Fruit fly (Drosophila melanogaster): Measurements from ENCODE around the gene CG1544.

CG1544 gene

DNA sequence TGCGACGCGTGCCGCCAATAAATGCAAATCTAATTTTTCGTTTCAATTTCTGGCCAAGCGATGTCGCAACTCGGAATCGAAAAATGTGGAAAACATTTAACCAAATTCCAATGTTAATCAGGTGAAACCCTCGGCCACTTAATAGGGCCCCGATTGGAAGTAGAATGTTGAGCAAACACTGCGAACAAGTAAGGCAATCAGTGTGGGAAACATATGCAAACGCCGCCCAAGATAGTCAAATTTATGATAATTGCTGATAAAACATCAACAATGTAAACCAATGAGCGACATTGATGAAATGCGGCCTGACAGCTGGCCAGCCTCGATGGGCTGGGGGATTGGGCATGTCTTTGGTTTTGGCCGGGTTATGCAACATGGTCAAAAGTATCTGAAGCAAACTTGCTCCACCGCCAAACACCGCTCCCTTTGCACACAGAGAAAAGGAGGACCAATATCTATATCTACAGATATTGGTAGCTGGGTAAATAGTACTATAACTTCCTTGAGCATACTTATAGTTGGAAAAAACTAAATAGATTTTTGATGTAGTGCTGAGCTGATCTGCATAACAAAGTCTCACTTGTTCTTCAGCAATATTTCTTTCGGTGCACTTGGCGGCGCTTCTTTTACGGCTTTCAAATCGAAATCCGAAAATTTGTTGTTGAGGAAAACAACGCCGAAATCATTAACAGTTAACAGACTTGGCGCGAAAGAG, 50.7 kb downstream of the CG1544 start (continued):
- TF ChIP-seq dysf (GFP tag; IDR thresholded peaks at IDR 0.05) (peak; percentile 88), jumu (GFP tag; optimal IDR thresholded peaks at IDR 0.05) (peak; percentile 54), Xbp1 (GFP tag; optimal IDR thresholded peaks at IDR 0.05) (peak; percentile 74), salm (tag; optimal IDR thresholded peaks at IDR 0.05) (peak; percentile 61), BtbVII (GFP tag; optimal IDR thresholded peaks at IDR 0.05) (peak; percentile 9), az2 (GFP tag; optimal IDR thresholded peaks at IDR 0.05) (peak; percentile 73), NC2β (GFP tag; optimal IDR thresholded peaks at IDR 0.05) (peak; percentile 27), CG15011 (GFP tag; optimal IDR thresholded peaks at IDR 0.05) (no peak), nerfin-2 (GFP tag; IDR thresholded peaks at IDR 0.05; ENCODE audit: partially characterized antibody) (no peak), CG9817 (tag; optimal IDR thresholded peaks at IDR 0.05) (peak; percentile 56), CG31365 (tag; optimal IDR thresholded peaks at IDR 0.05) (peak; percentile 40), pho (GFP tag; optimal IDR thresholded peaks at IDR 0.05) (no peak), Dbx (GFP tag; IDR thresholded peaks at IDR 0.05) (no peak), wek (GFP tag; optimal IDR thresholded peaks at IDR 0.05) (peak; percentile 43), CG16813 (GFP tag; IDR thresholded peaks at IDR 0.05; ENCODE audit: partially characterized antibody) (no peak), sr (GFP tag; IDR thresholded peaks at IDR 0.05) (peak; percentile 49; the same call in 1 of the 3 replicates), pros (GFP tag; optimal IDR thresholded peaks at IDR 0.05) (no peak), CG3281 (GFP tag; optimal IDR thresholded peaks at IDR 0.05) (peak; percentile 40), CG10654 (GFP tag; optimal IDR thresholded peaks at IDR 0.05) (peak; percentile 70), CG7786 (GFP tag; optimal IDR thresholded peaks at IDR 0.05) (peak; percentile 42), CG12744 (GFP tag; optimal IDR thresholded peaks at IDR 0.05) (peak; percentile 21), nau (GFP tag; optimal IDR thresholded peaks at IDR 0.05) (peak; percentile 63), Mad (GFP tag; optimal IDR thresholded peaks at IDR 0.05) (peak; percentile 11), ftz-f1 (GFP tag; optimal IDR thresholded peaks at IDR 0.05) (no peak), pita (GFP tag; optimal IDR thresholded peaks at IDR 0.05) (no peak), ro (GFP tag; IDR thresholded peaks at IDR 0.05) (no peak), CG5180 (GFP tag; optimal IDR thresholded peaks at IDR 0.05) (peak; percentile 64), odd (GFP tag; optimal IDR thresholded peaks at IDR 0.05) (peak; percentile 45), CG10209 (GFP tag; optimal IDR thresholded peaks at IDR 0.05) (peak; percentile 65), CG30431 (GFP tag; optimal IDR thresholded peaks at IDR 0.05) (peak; percentile 8), ewg (GFP tag; optimal IDR thresholded peaks at IDR 0.05) (peak; percentile 51), scrt (GFP tag; optimal IDR thresholded peaks at IDR 0.05) (peak; percentile 53), Dp (GFP tag; optimal IDR thresholded peaks at IDR 0.05) (no peak), bigmax (GFP tag; optimal IDR thresholded peaks at IDR 0.05) (no peak), jing (GFP tag; optimal IDR thresholded peaks at IDR 0.05) (peak; percentile 45), CG18619 (GFP tag; optimal IDR thresholded peaks at IDR 0.05) (peak; percentile 2), CG2712 (tag; optimal IDR thresholded peaks at IDR 0.05) (peak; percentile 84), GATAe (GFP tag; conservative IDR thresholded peaks at IDR 0.05) (no peak), Spps (tag; optimal IDR thresholded peaks at IDR 0.05) (peak; percentile 53), MBD-R2 (GFP tag; IDR thresholded peaks at IDR 0.05) (no peak), Taf1 (GFP tag; IDR thresholded peaks at IDR 0.05) (no peak), Sin3A (optimal IDR thresholded peaks at IDR 0.05) (no peak), gt (GFP tag; IDR thresholded peaks at IDR 0.05) (peak; percentile 48; the same call in 1 of the 2 replicates), otp (GFP tag; IDR thresholded peaks at IDR 0.05) (peak; percentile 63; the same call in 2 of the 3 replicates), Oli (tag; optimal IDR thresholded peaks at IDR 0.05) (peak; percentile 82), tap (tag; optimal IDR thresholded peaks at IDR 0.05) (peak; percentile 84), CG14667 (GFP tag; IDR thresholded peaks at IDR 0.05) (peak; percentile 70), CG8290 (GFP tag; optimal IDR thresholded peaks at IDR 0.05) (no peak), CG8290 (tag; optimal IDR thresholded peaks at IDR 0.05) (peak in 1 of 2 experiments; percentile 63), Doc3 (GFP tag; IDR thresholded peaks at IDR 0.05; ENCODE audit: partially characterized antibody) (no peak)
